Worm (Caenorhabditis elegans) whole organism, late embryonic: ENCODE measurements around the gene T13A10.64.

Experiments used
- ceh-48 ChIP-seq: sonication (generic microtip); optimal IDR thresholded peaks from 2 replicates; lab custom pipeline; 2016; ENCODE audit warnings: missing genetic modification characterization, inconsistent platforms, missing compliant biosample characterization
- pha-4 ChIP-seq: fragments of 150-350 bp; optimal IDR thresholded peaks from 2 replicates; lab custom pipeline; 2018; ENCODE audit warnings: missing biosample characterization, missing genetic modification reagents, missing genetic modification characterization

DNA sequence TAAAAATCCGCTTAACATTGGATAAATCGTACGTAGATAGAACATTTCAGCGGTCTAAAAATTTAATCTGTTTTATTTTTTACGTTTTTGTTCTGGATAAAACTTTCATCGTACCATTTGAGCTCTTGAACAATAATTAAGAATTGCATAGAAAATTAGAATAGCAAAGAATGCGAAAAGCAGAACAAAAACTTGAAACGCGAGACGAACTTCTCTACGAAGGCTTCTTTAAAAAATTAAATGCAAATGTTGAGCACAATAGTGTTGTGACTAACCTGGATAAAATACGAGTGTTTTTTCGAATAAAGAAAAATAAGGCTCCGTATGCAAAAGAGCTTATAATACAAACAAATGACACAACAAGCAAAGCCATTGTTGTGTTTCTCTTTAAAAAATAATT, 44.8 kb downstream of the T13A10.64 start:
- TF ChIP-seq ceh-48 (tag; lab: Kevin White, UChicago) (no peak), pha-4 (no peak)
